Fruit fly (Drosophila melanogaster): ENCODE measurements around the gene CG13407.

dm6 chr3R:22135503-22135902, 32.3 kb downstream of the CG13407 start:
- no peak for TF ChIP-seq tj (GFP tag; optimal IDR thresholded peaks at IDR 0.05)
- no peak for TF ChIP-seq CG5204 (GFP tag; optimal IDR thresholded peaks at IDR 0.05)
- TF ChIP-seq Mnt (GFP tag; optimal IDR thresholded peaks at IDR 0.05) = no peak
- TF ChIP-seq bab1 (GFP tag; optimal IDR thresholded peaks at IDR 0.05) = no peak
- TF ChIP-seq CG7101 (tag; optimal IDR thresholded peaks at IDR 0.05) = no peak
- no peak for TF ChIP-seq CG14711 (tag; optimal IDR thresholded peaks at IDR 0.05)
- no peak for TF ChIP-seq CG11617 (GFP tag; optimal IDR thresholded peaks at IDR 0.05)
- no peak for TF ChIP-seq Crg-1 (GFP tag; optimal IDR thresholded peaks at IDR 0.05)
- TF ChIP-seq toe (GFP tag; optimal IDR thresholded peaks at IDR 0.05) = no peak
